Worm (Caenorhabditis elegans) whole organism, L4 larva: ENCODE data around the gene Y70C5A.3.

Experiments
- lin-13 ChIP-seq: fragments of 150-350 bp; optimal IDR thresholded peaks from 2 replicates; lab custom pipeline; 2014; ENCODE audit warnings: missing biosample characterization, missing genetic modification reagents, missing genetic modification characterization
- madf-9 ChIP-seq: fragments of 200-800 bp; sonication (Bioruptor generic); conservative IDR thresholded peaks from 2 replicates; pipeline ENCODE4 v1.3.6; 2022; ENCODE audit warnings: missing genetic modification reagents, missing genetic modification characterization, missing compliant biosample characterization
- nhr-76 ChIP-seq: fragments of 150-350 bp; optimal IDR thresholded peaks from 2 replicates; lab custom pipeline; 2014; ENCODE audit warnings: missing biosample characterization, missing genetic modification characterization
- nhr-77 ChIP-seq: fragments of 150-350 bp; optimal IDR thresholded peaks from 2 replicates; lab custom pipeline; 2014; ENCODE audit warnings: missing biosample characterization, missing genetic modification characterization
- saeg-2 ChIP-seq: fragments of 200-800 bp; sonication (Bioruptor generic); IDR thresholded peaks from 2 replicates; pipeline ENCODE4 v1.3.6; 2022; ENCODE audit warnings: missing genetic modification reagents, missing genetic modification characterization, missing compliant biosample characterization
- sdz-12 ChIP-seq: fragments of 200-800 bp; sonication (Bioruptor generic); optimal IDR thresholded peaks from 2 replicates; lab custom pipeline; 2018; ENCODE audit warnings: mild to moderate bottlenecking, missing genetic modification characterization, missing compliant biosample characterization

DNA sequence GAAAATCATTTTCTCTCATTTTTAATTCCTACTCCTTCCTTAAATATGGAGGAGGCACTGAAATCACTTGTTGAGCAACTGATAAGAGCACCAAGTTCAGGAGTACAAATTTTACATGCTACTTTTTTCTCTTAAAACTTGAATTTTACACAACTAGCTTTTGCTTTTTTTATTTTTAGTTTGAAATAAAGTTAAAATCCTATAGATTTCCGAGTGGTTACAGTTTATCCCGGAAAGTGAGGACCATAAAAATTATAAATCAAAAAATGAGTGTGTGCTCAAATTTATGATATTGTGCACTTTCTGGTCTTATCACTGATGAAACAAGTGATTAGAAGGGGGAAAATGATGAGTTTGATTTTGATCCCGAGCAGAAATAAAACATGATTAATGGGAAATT, 7.2 kb upstream of the Y70C5A.3 start, which contains the start of gene oac-53:
- TF ChIP-seq saeg-2 (GFP tag; lab: Robert Waterston, UW): no peak
- no peak for TF ChIP-seq nhr-77 (tag; lab: Kevin White, UChicago)
- TF ChIP-seq lin-13 (GFP tag; lab: Kevin White, UChicago): no peak
- no peak for TF ChIP-seq madf-9 (GFP tag; lab: Robert Waterston, UW)
- no peak for TF ChIP-seq nhr-76 (tag; lab: Kevin White, UChicago)
- no peak for TF ChIP-seq sdz-12 (GFP tag; lab: Kevin White, UChicago)
